Worm (Caenorhabditis elegans) whole organism, L3 larva: ENCODE results near the gene faah-2.
"Not testable (repeated sequence)": the region's sequence is repeated elsewhere in the genome, so short reads cannot be mapped to it uniquely, and the experiment has no call there.

Experiments
- R02D3.7 ChIP-seq: fragments of 150-350 bp; optimal IDR thresholded peaks from 2 replicates; lab custom pipeline; 2014; ENCODE audit warnings: missing biosample characterization, missing genetic modification characterization
- ZK546.5 ChIP-seq: sonication (generic microtip); optimal IDR thresholded peaks from 2 replicates; lab custom pipeline; 2017; ENCODE audit warnings: missing biosample characterization, missing genetic modification characterization
- ceh-16 ChIP-seq: sonication (generic microtip); optimal IDR thresholded peaks from 2 replicates; lab custom pipeline; 2017; ENCODE audit warnings: missing biosample characterization, missing genetic modification characterization
- ceh-28 ChIP-seq: fragments of 150-350 bp; optimal IDR thresholded peaks from 2 replicates; lab custom pipeline; 2014; ENCODE audit warnings: missing biosample characterization, missing genetic modification reagents, missing genetic modification characterization
- ceh-82 ChIP-seq: fragments of 150-350 bp; optimal IDR thresholded peaks from 2 replicates; lab custom pipeline; 2014; ENCODE audit warnings: missing biosample characterization, missing genetic modification characterization
- ceh-9 ChIP-seq: sonication (generic microtip); optimal IDR thresholded peaks from 2 replicates; lab custom pipeline; 2018; ENCODE audit warnings: missing biosample characterization, missing genetic modification characterization
- egl-27 ChIP-seq: sonication (generic microtip); optimal IDR thresholded peaks from 4 replicates; lab custom pipeline; 2017; ENCODE audit warnings: missing biosample characterization, missing genetic modification reagents, missing genetic modification characterization
- egl-5 ChIP-seq: fragments of 150-350 bp; optimal IDR thresholded peaks from 2 replicates; lab custom pipeline; 2017; ENCODE audit warnings: missing biosample characterization, missing genetic modification reagents, missing genetic modification characterization, inconsistent platforms
- elt-1 ChIP-seq: fragments of 150-350 bp; optimal IDR thresholded peaks from 2 replicates; lab custom pipeline; 2014; ENCODE audit warnings: missing biosample characterization, missing genetic modification characterization
- elt-2 ChIP-seq: sonication (generic microtip); optimal IDR thresholded peaks from 2 replicates; lab custom pipeline; 2016; ENCODE audit warnings: missing genetic modification reagents, mild to moderate bottlenecking, missing genetic modification characterization, missing compliant biosample characterization
- eor-1 ChIP-seq, 2 experiments: fragments of 150-350 bp; optimal IDR thresholded peaks; 2 replicates each; lab custom pipeline; 2014 to 2018; ENCODE audit warnings: missing biosample characterization in 2 of 2, missing genetic modification characterization in 2 of 2
- fkh-10 ChIP-seq: sonication (generic microtip); optimal IDR thresholded peaks from 2 replicates; lab custom pipeline; 2017; ENCODE audit warnings: missing biosample characterization, missing genetic modification reagents, missing genetic modification characterization
- fkh-2 ChIP-seq: fragments of 150-350 bp; optimal IDR thresholded peaks from 2 replicates; lab custom pipeline; 2014; ENCODE audit warnings: missing biosample characterization, missing genetic modification reagents, missing genetic modification characterization
- fos-1 ChIP-seq: fragments of 150-350 bp; optimal IDR thresholded peaks from 2 replicates; lab custom pipeline; 2014; ENCODE audit warnings: missing biosample characterization, missing genetic modification characterization
- hmg-11 ChIP-seq: sonication (generic microtip); optimal IDR thresholded peaks from 2 replicates; lab custom pipeline; 2016; ENCODE audit warnings: missing genetic modification characterization, missing compliant biosample characterization
- jun-1 ChIP-seq: fragments of 150-350 bp; optimal IDR thresholded peaks from 2 replicates; lab custom pipeline; 2014; ENCODE audit warnings: missing biosample characterization, missing genetic modification reagents, missing genetic modification characterization
- lin-39 ChIP-seq: fragments of 150-350 bp; optimal IDR thresholded peaks from 2 replicates; lab custom pipeline; 2018; ENCODE audit warnings: missing biosample characterization, missing genetic modification reagents, missing genetic modification characterization
- mdl-1 ChIP-seq: fragments of 150-350 bp; optimal IDR thresholded peaks from 2 replicates; lab custom pipeline; 2014; ENCODE audit warnings: missing biosample characterization, missing genetic modification characterization
- mml-1 ChIP-seq: fragments of 150-350 bp; sonication (generic microtip); optimal IDR thresholded peaks from 3 replicates; lab custom pipeline; 2014; ENCODE audit warnings: missing biosample characterization, missing genetic modification characterization
- nfya-1 ChIP-seq: sonication (generic microtip); optimal IDR thresholded peaks from 2 replicates; lab custom pipeline; 2017; ENCODE audit warnings: missing genetic modification characterization, mild to moderate bottlenecking, missing compliant biosample characterization, antibody characterized with exemption, moderate library complexity; ENCODE audit not compliant: insufficient read depth
- nhr-11 ChIP-seq: fragments of 150-350 bp; optimal IDR thresholded peaks from 2 replicates; lab custom pipeline; 2014; ENCODE audit warnings: missing biosample characterization, missing genetic modification characterization
- nhr-12 ChIP-seq: fragments of 150-350 bp; optimal IDR thresholded peaks from 2 replicates; lab custom pipeline; 2014; ENCODE audit warnings: missing biosample characterization, missing genetic modification characterization
- nhr-23 ChIP-seq: fragments of 150-350 bp; optimal IDR thresholded peaks from 2 replicates; lab custom pipeline; 2014; ENCODE audit warnings: missing biosample characterization, missing genetic modification reagents, missing genetic modification characterization
- nhr-237 ChIP-seq: fragments of 150-350 bp; optimal IDR thresholded peaks from 2 replicates; lab custom pipeline; 2014; ENCODE audit warnings: missing biosample characterization, missing genetic modification characterization
- nhr-28 ChIP-seq: fragments of 150-350 bp; optimal IDR thresholded peaks from 2 replicates; lab custom pipeline; 2014; ENCODE audit warnings: missing biosample characterization, missing genetic modification characterization
- nhr-43 ChIP-seq: sonication (generic microtip); optimal IDR thresholded peaks from 2 replicates; lab custom pipeline; 2016; ENCODE audit warnings: mild to moderate bottlenecking, missing genetic modification characterization, missing compliant biosample characterization; ENCODE audit not compliant: poor library complexity, severe bottlenecking
- nhr-67 ChIP-seq: fragments of 150-350 bp; optimal IDR thresholded peaks from 2 replicates; lab custom pipeline; 2014; ENCODE audit warnings: missing biosample characterization, missing genetic modification characterization
- nhr-76 ChIP-seq: fragments of 150-350 bp; sonication (generic microtip); optimal IDR thresholded peaks from 5 replicates; lab custom pipeline; 2014; ENCODE audit warnings: missing biosample characterization, missing genetic modification characterization
- pha-4 ChIP-seq: fragments of 150-350 bp; optimal IDR thresholded peaks from 2 replicates; lab custom pipeline; 2014; ENCODE audit warnings: missing biosample characterization, missing genetic modification reagents, missing genetic modification characterization
- pqm-1 ChIP-seq: fragments of 150-350 bp; optimal IDR thresholded peaks from 2 replicates; lab custom pipeline; 2017; ENCODE audit warnings: missing biosample characterization, missing genetic modification characterization, inconsistent platforms
- snpc-4 ChIP-seq: fragments of 150-350 bp; optimal IDR thresholded peaks from 2 replicates; lab custom pipeline; 2014; ENCODE audit warnings: missing biosample characterization, missing genetic modification characterization
- unc-62 ChIP-seq: fragments of 150-350 bp; sonication (generic microtip); optimal IDR thresholded peaks from 4 replicates; lab custom pipeline; 2014; ENCODE audit warnings: missing biosample characterization, missing genetic modification reagents, missing genetic modification characterization
- zag-1 ChIP-seq: fragments of 150-350 bp; optimal IDR thresholded peaks from 2 replicates; lab custom pipeline; 2014; ENCODE audit warnings: missing biosample characterization, missing genetic modification characterization
- ztf-11 ChIP-seq: fragments of 150-350 bp; optimal IDR thresholded peaks from 2 replicates; lab custom pipeline; 2014; ENCODE audit warnings: missing biosample characterization, missing genetic modification characterization

Gene faah-2

ce11 chrIV:8122349-8122748, 29.9 kb upstream of the faah-2 start, which contains the start of gene erp-44.3:
Gene erp-44.3, plus strand, starts transcription at chrIV:8122649.
- not testable (repeated sequence) for TF ChIP-seq hmg-11 (tag; lab: Kevin White, UChicago); nhr-237 (tag; lab: Kevin White, UChicago); fkh-10 (GFP tag; lab: Kevin White, UChicago)

- no peak for TF ChIP-seq ceh-28 (tag; lab: Kevin White, UChicago)
- TF ChIP-seq fos-1 (tag; lab: Kevin White, UChicago): no peak
- TF ChIP-seq nhr-28 (tag; lab: Kevin White, UChicago): no peak
- TF ChIP-seq elt-1 (tag; lab: Kevin White, UChicago): no peak
- no peak for TF ChIP-seq mml-1
- no peak for TF ChIP-seq mdl-1 (tag; lab: Kevin White, UChicago)
- no peak for TF ChIP-seq jun-1 (tag; lab: Kevin White, UChicago)
- TF ChIP-seq eor-1 (tag; optimal IDR thresholded peaks at IDR 0.05; lab: Kevin White, UChicago): no peak
- TF ChIP-seq nhr-67 (tag; lab: Kevin White, UChicago): no peak
- no peak for TF ChIP-seq ZK546.5 (tag; lab: Kevin White, UChicago)
- no peak for TF ChIP-seq ztf-11 (tag; lab: Kevin White, UChicago)
These were observed 25.3 kb upstream of the faah-2 start, which contains the start of gene ceph-41 for ce11 chrIV:8126902-8127301. Gene ceph-41, plus strand, starts transcription at chrIV:8127202.

DNA sequence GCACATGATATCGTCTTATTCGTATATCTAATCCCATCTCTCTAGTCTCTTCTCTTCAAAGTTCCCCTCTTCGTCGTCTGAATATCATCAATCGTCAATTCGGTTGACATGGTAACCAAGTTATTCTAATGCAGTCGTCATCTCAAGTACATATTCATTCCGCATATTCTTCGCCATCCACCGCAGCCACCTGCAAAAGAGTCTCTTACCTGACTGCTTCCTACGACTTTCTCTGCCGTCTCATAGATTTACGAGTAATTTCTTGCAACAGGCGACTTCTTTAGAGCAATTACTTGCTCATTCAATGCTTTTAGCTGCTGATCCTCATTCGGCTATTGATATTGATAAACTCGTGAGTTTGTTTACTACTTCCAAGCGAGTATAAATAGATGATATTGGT, 24.8 kb upstream of the faah-2 start:
- TF ChIP-seq egl-27 (tag; lab: Kevin White, UChicago) (no peak), egl-5 (tag; lab: Kevin White, UChicago) (no peak), nhr-43 (tag; lab: Kevin White, UChicago) (no peak), hmg-11 (tag; lab: Kevin White, UChicago) (no peak), pha-4 (tag; lab: Kevin White, UChicago) (no peak), lin-39 (no peak), nhr-76 (no peak), ceh-9 (no peak), elt-2 (tag; lab: Kevin White, UChicago) (no peak), unc-62 (GFP tag; lab: Kevin White, UChicago) (no peak), R02D3.7 (tag; lab: Kevin White, UChicago) (no peak), nhr-11 (tag; lab: Kevin White, UChicago) (no peak), snpc-4 (tag; lab: Kevin White, UChicago) (no peak), mml-1 (no peak), mdl-1 (tag; lab: Kevin White, UChicago) (no peak), ceh-16 (tag; lab: Kevin White, UChicago) (no peak), zag-1 (no peak)
- TF ChIP-seq, all 47 proteins: peak for 0

ce11 chrIV:8130131-8130611, 22.1 kb upstream of the faah-2 start, which contains the start of the genes ndub-11 and moc-3:
Gene ndub-11, minus strand, starts transcription at chrIV:8130231.
Gene moc-3, plus strand, starts transcription at chrIV:8130561.
- TF ChIP-seq snpc-4 (tag; lab: Kevin White, UChicago) (peak; percentile 12), nfya-1 (tag; lab: Kevin White, UChicago) (peak; percentile 11), mdl-1 (tag; lab: Kevin White, UChicago) (no peak)
- TF ChIP-seq, all 47 proteins: peak for 2

DNA sequence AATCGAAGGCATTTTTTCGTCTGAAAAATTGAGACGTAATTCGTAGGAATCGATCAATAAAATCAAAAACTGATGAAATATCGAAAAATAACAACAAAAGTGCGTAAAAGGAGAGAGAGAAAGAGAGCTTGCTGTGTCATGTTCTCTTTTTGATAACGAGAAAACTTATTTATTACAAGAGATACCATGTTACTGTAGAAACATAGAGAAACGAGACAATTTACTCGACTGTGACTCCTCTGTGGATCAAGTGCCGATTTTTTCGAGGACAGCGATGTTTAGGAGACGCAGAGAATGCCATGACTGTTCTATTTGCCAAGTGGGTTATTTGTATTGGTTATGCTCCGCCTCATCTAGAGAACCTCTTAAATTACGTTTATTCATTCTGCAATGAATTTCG, 18.7 kb upstream of the faah-2 start, which contains the start of gene sph-1:
Gene sph-1 (minus strand): TSS at position 23 of the 400 bp plus-strand sequence.
- no peak for TF ChIP-seq fkh-2
- no peak for TF ChIP-seq nhr-12 (tag; lab: Kevin White, UChicago)
- peak; percentile 25 for TF ChIP-seq nfya-1 (tag; lab: Kevin White, UChicago)
- TF ChIP-seq ceh-82: no peak
- no peak for TF ChIP-seq nhr-76
- TF ChIP-seq lin-39: no peak
- TF ChIP-seq egl-27 (tag; lab: Kevin White, UChicago): peak; percentile 55
- TF ChIP-seq pha-4 (tag; lab: Kevin White, UChicago): peak; percentile 94
- TF ChIP-seq nhr-23 (tag; lab: Kevin White, UChicago): peak; percentile 36
- no peak for TF ChIP-seq R02D3.7 (tag; lab: Kevin White, UChicago)
- no peak for TF ChIP-seq ZK546.5 (tag; lab: Kevin White, UChicago)
- peak; percentile 21 for TF ChIP-seq jun-1 (tag; lab: Kevin White, UChicago)
- TF ChIP-seq pqm-1 (tag; lab: Kevin White, UChicago): peak; percentile 55
- no peak for TF ChIP-seq mml-1
- no peak for TF ChIP-seq nhr-11 (tag; lab: Kevin White, UChicago)
- TF ChIP-seq nhr-28 (tag; lab: Kevin White, UChicago): no peak
- TF ChIP-seq nhr-43 (tag; lab: Kevin White, UChicago): peak; percentile 47
- peak; percentile 73 for TF ChIP-seq elt-2 (tag; lab: Kevin White, UChicago)
- TF ChIP-seq fkh-10 (GFP tag; lab: Kevin White, UChicago): no peak
- peak; percentile 59 for TF ChIP-seq ceh-28 (tag; lab: Kevin White, UChicago)
